Worm (Caenorhabditis elegans): ENCODE results near the gene arrd-8.

The arrd-8 gene

ce11 chrII:12063076-12063475 lies 1.8 kb upstream of the arrd-8 start:
- TF ChIP-seq lin-35 (GFP tag; optimal IDR thresholded peaks at IDR 0.05) (peak in 1 of 2 experiments; percentile 6), elt-2 (tag; optimal IDR thresholded peaks at IDR 0.05) (peak; percentile 36), xbp-1 (tag; optimal IDR thresholded peaks at IDR 0.05) (no peak)

ce11 chrII:12067451-12068076 lies 2.7 kb downstream of the arrd-8 start, which contains the start of gene Y17G7B.22:
Y17G7B.22 (plus strand) TSS chrII:12068026.
- TF ChIP-seq nhr-28 (tag; optimal IDR thresholded peaks at IDR 0.05), result no peak
- TF ChIP-seq C16A3.4 (tag; optimal IDR thresholded peaks at IDR 0.05), result no peak
- no peak for TF ChIP-seq pqm-1 (tag; optimal IDR thresholded peaks at IDR 0.05)
- no peak for TF ChIP-seq nhr-76 (tag; optimal IDR thresholded peaks at IDR 0.05)
- TF ChIP-seq efl-1 (optimal IDR thresholded peaks at IDR 0.05), result no peak
- no peak for TF ChIP-seq efl-1 (GFP tag; optimal IDR thresholded peaks at IDR 0.05 in 1 of 2)
- no peak for TF ChIP-seq nhr-19 (GFP tag; conservative IDR thresholded peaks at IDR 0.05)
- TF ChIP-seq jun-1 (tag; optimal IDR thresholded peaks at IDR 0.05), result no peak
- TF ChIP-seq efl-3 (GFP tag; optimal IDR thresholded peaks at IDR 0.05), result no peak
- TF ChIP-seq grh-1 (GFP tag; IDR thresholded peaks at IDR 0.05), result no peak
- TF ChIP-seq unc-86 (tag; optimal IDR thresholded peaks at IDR 0.05), result no peak
- no peak for TF ChIP-seq snu-23 (GFP tag; optimal IDR thresholded peaks at IDR 0.05)
- TF ChIP-seq zip-4 (GFP tag; optimal IDR thresholded peaks at IDR 0.05), result no peak
- no peak for TF ChIP-seq lin-39 (tag; optimal IDR thresholded peaks at IDR 0.05)
- no peak for TF ChIP-seq unc-130 (tag; optimal IDR thresholded peaks at IDR 0.05)
- no peak for TF ChIP-seq tlp-1 (tag; optimal IDR thresholded peaks at IDR 0.05)
- TF ChIP-seq rnt-1 (tag; optimal IDR thresholded peaks at IDR 0.05), result no peak
- no peak for TF ChIP-seq sup-37 (GFP tag; optimal IDR thresholded peaks at IDR 0.05)

ce11 chrII:12071243-12071642 lies 6.4 kb downstream of the arrd-8 start:
- no peak for TF ChIP-seq fkh-10 (GFP tag; optimal IDR thresholded peaks at IDR 0.05)

DNA sequence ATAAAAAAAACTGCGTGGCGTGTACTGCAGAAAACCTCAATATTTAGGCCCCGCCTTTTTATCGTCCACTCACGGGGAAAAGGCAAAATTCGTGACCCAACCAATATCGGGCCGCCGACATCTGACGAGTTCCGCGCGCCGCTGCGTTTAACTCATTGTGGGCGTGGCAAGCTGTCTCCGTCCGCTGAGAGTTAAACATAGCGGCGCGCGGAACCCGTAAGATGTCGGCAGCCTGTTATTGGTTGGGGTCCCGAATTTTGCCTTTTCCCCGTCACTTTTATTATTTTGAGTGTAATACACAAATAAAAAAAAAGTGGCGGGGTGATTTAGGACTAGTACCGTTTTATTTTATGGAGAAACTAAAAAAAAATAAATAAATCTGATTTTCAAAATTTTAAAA lies 11.5 kb downstream of the arrd-8 start:
- TF ChIP-seq dsc-1 (tag; optimal IDR thresholded peaks at IDR 0.05), result no peak
- TF ChIP-seq snpc-4 (tag; optimal IDR thresholded peaks at IDR 0.05), result peak; percentile 53

DNA sequence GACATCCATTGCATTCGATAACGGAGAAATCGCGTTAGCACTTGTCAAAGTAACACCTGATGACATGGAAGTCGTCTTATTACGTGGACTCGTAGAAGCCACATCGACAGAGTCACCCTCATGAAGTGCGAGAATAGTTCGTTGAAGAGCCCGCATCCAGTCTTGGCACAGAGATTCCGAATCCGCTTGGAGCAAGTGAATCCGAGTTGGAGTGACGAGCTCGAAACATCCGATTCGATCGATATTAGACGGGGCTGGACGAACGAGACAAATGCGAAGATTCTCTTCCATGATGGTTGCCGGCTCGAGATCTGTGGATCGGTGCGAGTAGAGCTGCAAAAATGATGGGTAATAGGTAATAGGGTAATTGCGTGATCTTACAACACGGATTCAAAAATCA lies 12.4 kb downstream of the arrd-8 start:
- TF ChIP-seq Y116A8C.19 (tag; optimal IDR thresholded peaks at IDR 0.05; ENCODE audit: borderline replicate concordance), result no peak
- TF ChIP-seq mab-9 (GFP tag; IDR thresholded peaks at IDR 0.05), result no peak
- TF ChIP-seq ztf-11 (tag; optimal IDR thresholded peaks at IDR 0.05), result no peak
- no peak for TF ChIP-seq elt-3 (tag; optimal IDR thresholded peaks at IDR 0.05)
- no peak for TF ChIP-seq F16B12.6 (tag; optimal IDR thresholded peaks at IDR 0.05)

DNA sequence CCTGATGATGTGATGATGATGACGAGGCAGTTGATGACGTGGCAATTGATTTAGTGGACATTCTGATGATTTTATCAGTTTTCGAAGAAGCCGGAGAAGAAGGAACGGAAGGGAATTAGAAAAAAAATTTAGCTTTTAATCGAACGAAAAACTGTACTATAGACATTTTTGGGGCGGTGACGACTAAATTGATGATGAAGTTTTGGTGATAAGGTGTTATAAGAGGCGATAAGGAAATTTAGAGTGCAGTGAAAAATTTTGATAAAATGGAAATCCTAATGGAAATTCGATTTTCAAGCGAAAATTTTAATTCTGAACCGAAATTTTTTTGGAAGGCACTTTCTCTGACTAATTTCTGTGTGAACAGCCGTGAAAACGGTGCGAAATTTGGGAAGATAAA lies 15.1 kb downstream of the arrd-8 start:
- TF ChIP-seq efl-1 (optimal IDR thresholded peaks at IDR 0.05), result no peak
- peak in 1 of 2 experiments; percentile 20 for TF ChIP-seq efl-1 (GFP tag; optimal IDR thresholded peaks at IDR 0.05 in 1 of 2)
- peak; percentile 31 for TF ChIP-seq elt-2 (tag; optimal IDR thresholded peaks at IDR 0.05)
- no peak for TF ChIP-seq dpl-1 (GFP tag; optimal IDR thresholded peaks at IDR 0.05)

ce11 chrII:12081454-12081853 lies 16.6 kb downstream of the arrd-8 start:
- peak; percentile 37 for TF ChIP-seq blmp-1 (tag; optimal IDR thresholded peaks at IDR 0.05)
- no peak for TF ChIP-seq ceh-63 (GFP tag; optimal IDR thresholded peaks at IDR 0.05)

Data from whole organism, L1 larva.